Fruit fly (Drosophila melanogaster) whole organism, pupa: ENCODE results near the gene CG33647.
A peak's percentile ranks its signal among the peaks of the same experiment; 100 is the strongest.

Experiments
- CG10348 ChIP-seq: fragments of 200-800 bp; sonication (Bioruptor generic); IDR thresholded peaks from 2 replicates; pipeline ENCODE4 v1.3.6; 2022; ENCODE audit warnings: missing biosample characterization, missing genetic modification characterization
- CG12605 ChIP-seq: fragments of 200-800 bp; sonication (Bioruptor generic); IDR thresholded peaks from 2 replicates; pipeline ENCODE4 v1.3.6; 2022; ENCODE audit warnings: missing biosample characterization, missing genetic modification characterization
- CG13204 ChIP-seq: fragments of 200-800 bp; sonication (Bioruptor generic); optimal IDR thresholded peaks from 2 replicates; lab custom pipeline; 2018; ENCODE audit warnings: missing biosample characterization, mild to moderate bottlenecking, missing genetic modification characterization, moderate library complexity
- CG14655 ChIP-seq: fragments of 200-800 bp; sonication (Bioruptor generic); optimal IDR thresholded peaks from 3 replicates; lab custom pipeline; 2017; ENCODE audit warnings: mild to moderate bottlenecking, missing biosample characterization, missing genetic modification reagents, missing genetic modification characterization
- CG15710 ChIP-seq: fragments of 200-800 bp; sonication (Bioruptor generic); optimal IDR thresholded peaks from 2 replicates; lab custom pipeline; 2018; ENCODE audit warnings: missing biosample characterization, mild to moderate bottlenecking, missing genetic modification characterization, moderate library complexity
- CG17806 ChIP-seq: fragments of 200-800 bp; sonication (Bioruptor generic); optimal IDR thresholded peaks from 2 replicates; lab custom pipeline; 2018; ENCODE audit warnings: missing biosample characterization, mild to moderate bottlenecking, missing genetic modification characterization, moderate library complexity
- CG32121 ChIP-seq: fragments of 200-800 bp; sonication (Bioruptor generic); IDR thresholded peaks from 2 replicates; pipeline ENCODE4 v1.3.6; 2022; ENCODE audit warnings: missing biosample characterization, missing genetic modification characterization
- CG34367 ChIP-seq: fragments of 200-800 bp; sonication (Bioruptor generic); optimal IDR thresholded peaks from 2 replicates; lab custom pipeline; 2018; ENCODE audit warnings: missing biosample characterization, mild to moderate bottlenecking, missing genetic modification characterization
- CG4496 ChIP-seq: fragments of 200-800 bp; sonication (Bioruptor generic); IDR thresholded peaks from 3 replicates; pipeline ENCODE4 v1.3.6; 2022; ENCODE audit warnings: missing biosample characterization, missing genetic modification characterization
- CG8159 ChIP-seq: fragments of 200-800 bp; sonication (Bioruptor generic); optimal IDR thresholded peaks from 3 replicates; lab custom pipeline; 2018; ENCODE audit warnings: missing biosample characterization, mild to moderate bottlenecking, missing genetic modification characterization, moderate library complexity
- CG8301 ChIP-seq: fragments of 200-800 bp; sonication (Bioruptor generic); optimal IDR thresholded peaks from 2 replicates; lab custom pipeline; 2018; ENCODE audit warnings: missing biosample characterization, mild to moderate bottlenecking, missing genetic modification characterization
- CG9948 ChIP-seq: fragments of 200-800 bp; sonication (Bioruptor generic); optimal IDR thresholded peaks from 2 replicates; lab custom pipeline; 2018; ENCODE audit warnings: missing biosample characterization, mild to moderate bottlenecking, missing genetic modification characterization, moderate library complexity
- D1 ChIP-seq: fragments of 200-800 bp; sonication (Bioruptor generic); optimal IDR thresholded peaks from 2 replicates; lab custom pipeline; 2018; ENCODE audit warnings: missing biosample characterization, mild to moderate bottlenecking, missing genetic modification characterization, moderate library complexity
- EcR ChIP-seq: fragments of 200-800 bp; sonication (Bioruptor generic); optimal IDR thresholded peaks from 3 replicates; lab custom pipeline; 2019; ENCODE audit warnings: missing biosample characterization, missing genetic modification characterization, mild to moderate bottlenecking, moderate library complexity, missing genetic modification reagents
- Ets98B ChIP-seq: fragments of 200-800 bp; sonication (Bioruptor generic); IDR thresholded peaks from 2 replicates; pipeline ENCODE4 v1.3.6; 2022; ENCODE audit warnings: missing biosample characterization, missing genetic modification characterization
- Pif1B ChIP-seq: fragments of 200-800 bp; sonication (Bioruptor generic); optimal IDR thresholded peaks from 3 replicates; lab custom pipeline; 2016; ENCODE audit warnings: missing biosample characterization, missing genetic modification characterization
- Snoo ChIP-seq: fragments of 200-800 bp; sonication (Bioruptor generic); optimal IDR thresholded peaks from 3 replicates; lab custom pipeline; 2017; ENCODE audit warnings: missing biosample characterization, mild to moderate bottlenecking, missing genetic modification characterization, inconsistent platforms
- fd96Ca ChIP-seq: fragments of 200-800 bp; sonication (Bioruptor generic); IDR thresholded peaks from 3 replicates; pipeline ENCODE4 v1.3.6; 2022; ENCODE audit warnings: missing biosample characterization, missing genetic modification characterization
- rn ChIP-seq: fragments of 200-800 bp; sonication (Bioruptor generic); IDR thresholded peaks from 2 replicates; pipeline ENCODE4 v1.3.6; 2022; ENCODE audit warnings: missing biosample characterization, missing genetic modification characterization

The CG33647 gene

DNA sequence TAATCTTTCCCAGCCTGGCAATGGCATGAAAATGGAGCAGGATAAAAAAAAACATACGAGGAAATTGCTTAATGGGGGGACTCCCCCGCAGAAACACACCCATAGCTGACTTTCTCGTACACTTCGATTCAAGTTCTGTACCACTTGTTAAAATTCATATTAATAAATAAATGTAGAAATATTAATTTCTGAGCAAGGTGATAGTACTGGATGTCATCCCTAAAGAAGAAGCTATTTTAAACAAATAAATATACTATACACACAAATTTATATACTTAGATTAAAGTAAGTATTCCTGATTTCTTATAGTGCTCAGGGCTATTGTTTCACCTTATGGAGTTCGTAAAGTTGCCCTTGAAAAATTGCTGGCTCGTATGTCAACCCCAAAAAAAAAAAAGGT lies 30.4 kb upstream of the CG33647 start:
- TF ChIP-seq fd96Ca (GFP tag; lab: Robert Waterston, UW) (no peak), Snoo (no peak), CG17806 (tag; lab: Kevin White, UChicago) (no peak), CG34367 (tag; lab: Kevin White, UChicago) (no peak), CG14655 (GFP tag; lab: Kevin White, UChicago) (no peak), D1 (no peak), Pif1B (no peak), CG15710 (no peak)

DNA sequence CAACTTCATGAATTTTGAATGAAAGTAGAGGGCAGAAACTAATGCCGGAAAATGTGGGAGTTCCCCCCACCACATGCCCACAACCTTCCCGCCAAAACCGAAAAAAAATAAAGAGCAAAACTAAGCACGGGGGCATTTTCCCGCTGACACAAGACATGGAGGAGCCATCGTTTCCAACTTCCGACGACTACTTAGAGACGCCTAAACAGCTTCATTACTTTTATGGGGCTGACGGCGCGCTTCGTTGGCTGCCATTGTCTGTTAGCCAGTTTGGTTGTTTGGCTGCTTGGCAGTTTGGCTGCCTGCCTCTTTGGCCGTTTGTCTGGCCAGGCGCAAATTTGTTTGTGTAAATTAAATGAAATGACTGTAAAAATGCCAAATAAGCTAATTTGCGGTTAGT lies 21.9 kb upstream of the CG33647 start:
- TF ChIP-seq CG34367 (tag; lab: Kevin White, UChicago): no peak
- no peak for TF ChIP-seq CG4496 (GFP tag; lab: Robert Waterston, UW)
- TF ChIP-seq CG8301 (tag; lab: Kevin White, UChicago): no peak

dm6 chr3L:19216377-19216776 lies 19.8 kb upstream of the CG33647 start:
- TF ChIP-seq CG14655 (GFP tag; lab: Kevin White, UChicago) (peak; percentile 12), EcR (GFP tag; lab: Kevin White, UChicago) (no peak), fd96Ca (GFP tag; lab: Robert Waterston, UW) (no peak), CG4496 (GFP tag; lab: Robert Waterston, UW) (no peak), CG10348 (GFP tag; lab: Robert Waterston, UW) (no peak), CG32121 (GFP tag; lab: Robert Waterston, UW) (no peak), CG12605 (no peak), CG17806 (tag; lab: Kevin White, UChicago) (peak; percentile 19), CG34367 (tag; lab: Kevin White, UChicago) (no peak), CG8301 (tag; lab: Kevin White, UChicago) (peak; percentile 23), rn (GFP tag; lab: Robert Waterston, UW) (no peak), CG9948 (peak; percentile 10)

DNA sequence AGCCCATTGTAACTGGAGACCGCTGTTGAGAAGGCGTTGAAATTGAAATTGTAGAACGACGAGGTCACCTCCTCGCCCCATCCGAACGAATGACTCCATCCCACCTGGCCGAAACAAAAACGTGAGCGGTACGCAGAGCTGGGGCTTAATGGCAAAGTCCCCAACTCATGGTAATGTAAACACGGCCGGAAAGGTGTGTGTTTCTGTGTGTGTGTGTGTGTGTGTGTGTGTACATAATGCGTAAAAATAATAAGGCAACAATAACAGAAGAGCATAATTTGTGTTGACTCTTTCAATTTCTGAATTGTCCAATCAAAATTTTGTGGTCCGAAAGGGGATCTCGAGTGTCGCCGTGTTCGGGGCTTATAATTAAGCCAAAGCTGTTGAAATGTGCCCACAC lies 14.7 kb upstream of the CG33647 start:
- TF ChIP-seq Snoo: no peak
- no peak for TF ChIP-seq CG8301 (tag; lab: Kevin White, UChicago)
- no peak for TF ChIP-seq Ets98B
- no peak for TF ChIP-seq CG12605

dm6 chr3L:19225687-19226086 lies 10.5 kb upstream of the CG33647 start:
- no peak for TF ChIP-seq CG34367 (tag; lab: Kevin White, UChicago)
- TF ChIP-seq CG8301 (tag; lab: Kevin White, UChicago): no peak
- no peak for TF ChIP-seq fd96Ca (GFP tag; lab: Robert Waterston, UW)
- no peak for TF ChIP-seq D1
- no peak for TF ChIP-seq CG4496 (GFP tag; lab: Robert Waterston, UW)
- TF ChIP-seq Snoo: no peak
- TF ChIP-seq CG17806 (tag; lab: Kevin White, UChicago): no peak
- TF ChIP-seq CG8159: no peak
- TF ChIP-seq CG14655 (GFP tag; lab: Kevin White, UChicago): no peak
- no peak for TF ChIP-seq CG12605
- TF ChIP-seq CG10348 (GFP tag; lab: Robert Waterston, UW): no peak
- TF ChIP-seq, all 21 proteins: peak for 0

DNA sequence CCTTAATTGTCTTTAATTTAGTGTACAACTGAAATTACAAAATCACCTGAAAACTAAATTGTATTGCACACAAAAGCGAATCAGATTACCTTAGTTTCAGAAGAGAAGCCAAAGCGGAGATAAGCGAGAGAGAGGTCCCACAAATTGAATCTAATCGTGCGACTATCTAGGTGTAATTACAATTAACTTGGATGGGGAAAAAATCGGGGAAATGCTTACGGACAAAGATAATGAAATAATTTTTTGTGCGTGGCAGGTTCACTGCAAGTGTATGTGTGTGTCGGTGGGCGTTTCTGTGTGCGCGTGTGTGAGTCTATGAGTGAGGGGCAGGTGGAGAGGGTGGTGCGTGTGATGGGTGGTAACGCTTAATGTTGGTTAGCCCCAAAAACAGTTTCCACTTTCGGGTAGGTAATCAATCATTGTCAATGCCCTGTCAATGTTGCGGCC lies 7.8 kb upstream of the CG33647 start:
- no peak for TF ChIP-seq Pif1B

dm6 chr3L:19228857-19229398 lies 7.2 kb upstream of the CG33647 start:
- TF ChIP-seq EcR (GFP tag; lab: Kevin White, UChicago) (no peak), CG17806 (tag; lab: Kevin White, UChicago) (no peak), CG8159 (no peak), rn (GFP tag; lab: Robert Waterston, UW) (no peak), CG8301 (tag; lab: Kevin White, UChicago) (no peak), Pif1B (no peak), CG13204 (GFP tag; lab: Kevin White, UChicago) (no peak), CG14655 (GFP tag; lab: Kevin White, UChicago) (no peak), CG12605 (no peak)

dm6 chr3L:19229491-19229890 lies 6.7 kb upstream of the CG33647 start:
- TF ChIP-seq CG34367 (tag; lab: Kevin White, UChicago) (no peak), CG14655 (GFP tag; lab: Kevin White, UChicago) (no peak), CG32121 (GFP tag; lab: Robert Waterston, UW) (no peak), CG12605 (no peak), CG10348 (GFP tag; lab: Robert Waterston, UW) (no peak), CG8301 (tag; lab: Kevin White, UChicago) (no peak), rn (GFP tag; lab: Robert Waterston, UW) (no peak), Snoo (no peak)
